Worm (Caenorhabditis elegans) whole organism, late embryonic: ENCODE data around the gene T28A11.16.

Experiments
- fax-1 ChIP-seq: sonication (generic microtip); optimal IDR thresholded peaks from 2 replicates; lab custom pipeline; 2016; ENCODE audit warnings: missing genotype, missing genetic modification characterization, missing compliant biosample characterization
- mec-3 ChIP-seq: sonication (generic microtip); optimal IDR thresholded peaks from 2 replicates; lab custom pipeline; 2016; ENCODE audit warnings: borderline replicate concordance, missing genetic modification characterization, missing compliant biosample characterization

DNA sequence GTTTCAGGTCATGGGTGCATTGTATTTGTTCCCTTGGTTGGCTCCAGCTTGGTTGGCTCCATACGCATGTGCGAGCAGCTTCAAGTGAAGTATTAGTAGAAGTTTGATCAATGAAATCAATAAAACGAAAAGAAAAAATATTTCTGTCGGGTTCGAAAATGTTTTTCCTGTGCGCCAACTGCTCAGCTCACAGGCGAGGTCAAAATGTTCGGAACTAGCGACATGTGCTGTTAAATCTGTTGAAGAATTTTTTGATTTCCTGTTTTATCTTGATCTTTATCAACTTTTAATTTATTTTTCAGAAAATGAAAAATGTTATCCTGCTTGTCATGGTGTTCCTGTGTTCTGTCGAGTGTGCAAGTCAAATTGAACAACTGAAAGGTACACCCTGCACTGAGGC lies 22.5 kb upstream of the T28A11.16 start, which contains the start of gene T28A11.25:
- no peak for TF ChIP-seq mec-3 (tag; lab: Kevin White, UChicago)
- no peak for TF ChIP-seq fax-1 (tag; lab: Kevin White, UChicago)
